8 worm cellular contexts compared by ENCODE assay signal in genomic region chrIV:11822454-11822853, ce11.
TF ChIP-seq lines count a peak whose summit lies in the region.

No protein-coding gene starts in this region.

TF ChIP-seq in whole organism, L1 larva, 84 proteins besides CTCF, POLR2A, EP300 and RAD21 (continues in another document):
- TF ChIP-seq egl-13 (tag; optimal IDR thresholded peaks at IDR 0.05; lab: Kevin White, UChicago): no peak
- TF ChIP-seq pax-3 (tag; optimal IDR thresholded peaks at IDR 0.05; lab: Kevin White, UChicago): peak; percentile 38
- no peak for TF ChIP-seq jun-1 (tag; optimal IDR thresholded peaks at IDR 0.05; lab: Kevin White, UChicago)
- no peak for TF ChIP-seq unc-62 (GFP tag; optimal IDR thresholded peaks at IDR 0.05; lab: Kevin White, UChicago)
- TF ChIP-seq xbp-1 (tag; optimal IDR thresholded peaks at IDR 0.05; lab: Kevin White, UChicago): peak; percentile 52
- no peak for TF ChIP-seq hpl-2 (GFP tag; optimal IDR thresholded peaks at IDR 0.05; lab: Kevin White, UChicago)
- TF ChIP-seq lin-13 (GFP tag; optimal IDR thresholded peaks at IDR 0.05; lab: Kevin White, UChicago): peak; percentile 48
- TF ChIP-seq pag-3 (tag; optimal IDR thresholded peaks at IDR 0.05; lab: Kevin White, UChicago; ENCODE audit: borderline replicate concordance, insufficient read depth): no peak
- TF ChIP-seq mep-1 (tag; optimal IDR thresholded peaks at IDR 0.05; lab: Kevin White, UChicago): peak; percentile 35
- peak; percentile 48 for TF ChIP-seq nhr-71 (tag; optimal IDR thresholded peaks at IDR 0.05; lab: Kevin White, UChicago)
- TF ChIP-seq nhr-20 (tag; optimal IDR thresholded peaks at IDR 0.05; lab: Kevin White, UChicago): peak; percentile 31

TF ChIP-seq in whole organism, L2 larva, 48 proteins besides CTCF, POLR2A, EP300 and RAD21 (continues in another document):
- no peak for TF ChIP-seq mbf-1 (tag; optimal IDR thresholded peaks at IDR 0.05; lab: Kevin White, UChicago)
- TF ChIP-seq lsy-2 (tag; optimal IDR thresholded peaks at IDR 0.05; lab: Kevin White, UChicago): peak; percentile 16 to 70
- TF ChIP-seq gmeb-1 (tag; optimal IDR thresholded peaks at IDR 0.05; lab: Kevin White, UChicago): peak; percentile 76
- TF ChIP-seq unc-55 (GFP tag; optimal IDR thresholded peaks at IDR 0.05; lab: Kevin White, UChicago): peak; percentile 80
- TF ChIP-seq nhr-21 (tag; optimal IDR thresholded peaks at IDR 0.05; lab: Kevin White, UChicago): no peak
- TF ChIP-seq sma-3 (GFP tag; optimal IDR thresholded peaks at IDR 0.05; lab: Kevin White, UChicago): no peak
- TF ChIP-seq fos-1 (tag; optimal IDR thresholded peaks at IDR 0.05; lab: Kevin White, UChicago): peak; percentile 19
- peak; percentile 54 for TF ChIP-seq lin-13 (GFP tag; optimal IDR thresholded peaks at IDR 0.05; lab: Kevin White, UChicago)
- TF ChIP-seq ztf-1 (GFP tag; conservative IDR thresholded peaks at IDR 0.05; lab: Robert Waterston, UW): no peak
- TF ChIP-seq nhr-237 (tag; optimal IDR thresholded peaks at IDR 0.05; lab: Kevin White, UChicago): no peak
- TF ChIP-seq C34F6.9 (tag; optimal IDR thresholded peaks at IDR 0.05; lab: Kevin White, UChicago): peak; percentile 53
- TF ChIP-seq nhr-6 (tag; optimal IDR thresholded peaks at IDR 0.05; lab: Kevin White, UChicago): no peak

TF ChIP-seq in whole organism, L3 larva, 47 proteins besides CTCF, POLR2A, EP300 and RAD21 (continues in another document):
- TF ChIP-seq nhr-12 (tag; optimal IDR thresholded peaks at IDR 0.05; lab: Kevin White, UChicago) (no peak), nfya-1 (tag; optimal IDR thresholded peaks at IDR 0.05; lab: Kevin White, UChicago; ENCODE audit: insufficient read depth) (peak; percentile 70), snpc-4 (tag; optimal IDR thresholded peaks at IDR 0.05; lab: Kevin White, UChicago) (peak; percentile 60), lin-15B (tag; optimal IDR thresholded peaks at IDR 0.05; lab: Kevin White, UChicago) (peak; percentile 71), ama-1 (optimal IDR thresholded peaks at IDR 0.05; lab: Kevin White, UChicago) (peak; percentile 30), nhr-23 (tag; optimal IDR thresholded peaks at IDR 0.05; lab: Kevin White, UChicago) (peak; percentile 55), lsy-12 (tag; optimal IDR thresholded peaks at IDR 0.05; lab: Kevin White, UChicago) (peak; percentile 13), nhr-25 (tag; optimal IDR thresholded peaks at IDR 0.05; lab: Kevin White, UChicago) (peak; percentile 45), ceh-9 (tag; optimal IDR thresholded peaks at IDR 0.05; lab: Kevin White, UChicago) (no peak), ZK546.5 (tag; optimal IDR thresholded peaks at IDR 0.05; lab: Kevin White, UChicago) (no peak), R02D3.7 (tag; optimal IDR thresholded peaks at IDR 0.05; lab: Kevin White, UChicago) (no peak), fkh-2 (tag; optimal IDR thresholded peaks at IDR 0.05; lab: Kevin White, UChicago) (no peak)

TF ChIP-seq in whole organism, L4 larva, 104 proteins besides CTCF, POLR2A, EP300 and RAD21 (continues in another document):
- TF ChIP-seq mes-2 (tag; optimal IDR thresholded peaks at IDR 0.05; lab: Kevin White, UChicago; ENCODE audit: poor library complexity, severe bottlenecking): peak; percentile 55
- no peak for TF ChIP-seq nhr-42 (GFP tag; IDR thresholded peaks at IDR 0.05; lab: Robert Waterston, UW)
- TF ChIP-seq daf-16 (GFP tag; optimal IDR thresholded peaks at IDR 0.05; lab: Kevin White, UChicago): no peak
- TF ChIP-seq daf-16 (tag; optimal IDR thresholded peaks at IDR 0.05; lab: Kevin White, UChicago): peak; percentile 22
- no peak for TF ChIP-seq nhr-76 (tag; optimal IDR thresholded peaks at IDR 0.05; lab: Kevin White, UChicago)
- peak; percentile 87 for TF ChIP-seq dpl-1 (GFP tag; optimal IDR thresholded peaks at IDR 0.05; lab: Kevin White, UChicago)
- peak in 1 of 2 experiments; percentile 56 for TF ChIP-seq lsy-2 (tag; optimal IDR thresholded peaks at IDR 0.05; lab: Kevin White, UChicago)
- TF ChIP-seq madf-9 (GFP tag; conservative IDR thresholded peaks at IDR 0.05; lab: Robert Waterston, UW): no peak
- TF ChIP-seq nhr-6 (tag; optimal IDR thresholded peaks at IDR 0.05; lab: Kevin White, UChicago): peak; percentile 49
- TF ChIP-seq nhr-111 (GFP tag; optimal IDR thresholded peaks at IDR 0.05; lab: Kevin White, UChicago): no peak
- peak; percentile 45 for TF ChIP-seq unc-130 (GFP tag; optimal IDR thresholded peaks at IDR 0.05; lab: Kevin White, UChicago)
- TF ChIP-seq ceh-20 (GFP tag; IDR thresholded peaks at IDR 0.05; lab: Robert Waterston, UW): no peak

TF ChIP-seq in whole organism, early embryonic, 17 proteins besides CTCF, POLR2A, EP300 and RAD21:
- TF ChIP-seq pes-1 (GFP tag; IDR thresholded peaks at IDR 0.05; lab: Robert Waterston, UW): 0 out of 2 replicates have a peak, but pooled peaks have one; percentile 15
- TF ChIP-seq B0310.2 (tag; optimal IDR thresholded peaks at IDR 0.05; lab: Kevin White, UChicago): no peak

TF ChIP-seq in whole organism, late embryonic, 69 proteins besides CTCF, POLR2A, EP300 and RAD21:
- TF ChIP-seq tbx-7 (tag; optimal IDR thresholded peaks at IDR 0.05; lab: Kevin White, UChicago) (no peak), nfya-1 (tag; optimal IDR thresholded peaks at IDR 0.05; lab: Kevin White, UChicago) (peak; percentile 13)

TF ChIP-seq in whole organism, mixed stage, embryonic, 35 proteins besides CTCF, POLR2A, EP300 and RAD21:
- TF ChIP-seq mep-1 (tag; optimal IDR thresholded peaks at IDR 0.05; lab: Kevin White, UChicago): peak; percentile 78
- no peak for TF ChIP-seq unc-120 (tag; optimal IDR thresholded peaks at IDR 0.05; lab: Kevin White, UChicago; ENCODE audit: poor library complexity, severe bottlenecking)
- no peak for TF ChIP-seq ces-1 (GFP tag; optimal IDR thresholded peaks at IDR 0.05; lab: Kevin White, UChicago)
- no peak for TF ChIP-seq snpc-4 (tag; optimal IDR thresholded peaks at IDR 0.05; lab: Kevin White, UChicago)
- peak; percentile 39 for TF ChIP-seq lsy-2 (tag; optimal IDR thresholded peaks at IDR 0.05; lab: Kevin White, UChicago)
- TF ChIP-seq ceh-39 (tag; optimal IDR thresholded peaks at IDR 0.05; lab: Kevin White, UChicago): no peak
- no peak for TF ChIP-seq ceh-43 (GFP tag; optimal IDR thresholded peaks at IDR 0.05; lab: Kevin White, UChicago)
- peak; percentile 46 for TF ChIP-seq lin-13 (tag; optimal IDR thresholded peaks at IDR 0.05; lab: Kevin White, UChicago)
- TF ChIP-seq nhr-237 (tag; optimal IDR thresholded peaks at IDR 0.05; lab: Kevin White, UChicago): peak; percentile 18

TF ChIP-seq in whole organism, young adult, 124 proteins besides CTCF, POLR2A, EP300 and RAD21 (continues in another document):
- TF ChIP-seq egl-18 (GFP tag; IDR thresholded peaks at IDR 0.05; lab: Robert Waterston, UW) (no peak), attf-6 (GFP tag; IDR thresholded peaks at IDR 0.05; lab: Robert Waterston, UW) (peak; percentile 49; the same call in 1 of the 2 replicates), nhr-179 (tag; optimal IDR thresholded peaks at IDR 0.05; lab: Kevin White, UChicago) (no peak), tbx-9 (tag; optimal IDR thresholded peaks at IDR 0.05; lab: Kevin White, UChicago; ENCODE audit: borderline replicate concordance) (no peak), egl-44 (GFP tag; IDR thresholded peaks at IDR 0.05; lab: Robert Waterston, UW) (no peak), akir-1 (GFP tag; optimal IDR thresholded peaks at IDR 0.05; lab: Kevin White, UChicago) (no peak), ccch-3 (GFP tag; optimal IDR thresholded peaks at IDR 0.05; lab: Kevin White, UChicago) (no peak), ztf-28 (GFP tag; IDR thresholded peaks at IDR 0.05; lab: Robert Waterston, UW) (no peak; the same call in 1 of the 2 replicates), repo-1 (tag; optimal IDR thresholded peaks at IDR 0.05; lab: Kevin White, UChicago) (no peak), somi-1 (GFP tag; optimal IDR thresholded peaks at IDR 0.05; lab: Kevin White, UChicago) (no peak), C17E4.6 (GFP tag; IDR thresholded peaks at IDR 0.05; lab: Robert Waterston, UW) (peak; percentile 50; the same call in 1 of the 2 replicates), tbp1 (GFP tag; optimal IDR thresholded peaks at IDR 0.05; lab: Kevin White, UChicago) (no peak), F37B4.10 (GFP tag; IDR thresholded peaks at IDR 0.05; lab: Robert Waterston, UW) (no peak), ZK185.1 (tag; optimal IDR thresholded peaks at IDR 0.05; lab: Kevin White, UChicago; ENCODE audit: poor library complexity, severe bottlenecking) (no peak), ceh-27 (GFP tag; optimal IDR thresholded peaks at IDR 0.05; lab: Kevin White, UChicago) (no peak), rcor-1 (GFP tag; IDR thresholded peaks at IDR 0.05; lab: Robert Waterston, UW) (peak; percentile 50; the same call in 1 of the 2 replicates), him-1 (tag; optimal IDR thresholded peaks at IDR 0.05; lab: Kevin White, UChicago) (no peak), aptf-2 (GFP tag; conservative IDR thresholded peaks at IDR 0.05; lab: Robert Waterston, UW) (no peak), sea-2 (GFP tag; IDR thresholded peaks at IDR 0.05; lab: Robert Waterston, UW) (no peak), hlh-26 (GFP tag; conservative IDR thresholded peaks at IDR 0.05; lab: Robert Waterston, UW) (no peak), snpc-4 (GFP tag; optimal IDR thresholded peaks at IDR 0.05; lab: Kevin White, UChicago) (no peak), snpc-4 (tag; optimal IDR thresholded peaks at IDR 0.05; lab: Kevin White, UChicago) (peak in 2 of 4 experiments; percentile 19 to 28), efl-1 (GFP tag; optimal IDR thresholded peaks at IDR 0.05; lab: Kevin White, UChicago) (peak; percentile 96), B0035.1 (tag; optimal IDR thresholded peaks at IDR 0.05; lab: Kevin White, UChicago) (no peak), nhr-27 (tag; optimal IDR thresholded peaks at IDR 0.05; lab: Kevin White, UChicago) (no peak), ceh-40 (GFP tag; IDR thresholded peaks at IDR 0.05; lab: Robert Waterston, UW) (no peak), nfya-1 (tag; optimal IDR thresholded peaks at IDR 0.05; lab: Kevin White, UChicago; ENCODE audit: borderline replicate concordance, insufficient read depth) (no peak), ekl-4 (GFP tag; IDR thresholded peaks at IDR 0.05; lab: Robert Waterston, UW) (peak; percentile 83), lir-1 (GFP tag; conservative IDR thresholded peaks at IDR 0.05; lab: Robert Waterston, UW) (0 out of 2 replicates have a peak, but pooled peaks have one; percentile 29), cebp-1 (GFP tag; IDR thresholded peaks at IDR 0.05; lab: Robert Waterston, UW) (no peak), cebp-1 (tag; optimal IDR thresholded peaks at IDR 0.05; lab: Kevin White, UChicago) (no peak), gei-17 (GFP tag; optimal IDR thresholded peaks at IDR 0.05; lab: Kevin White, UChicago) (no peak), cebp-2 (GFP tag; IDR thresholded peaks at IDR 0.05; lab: Robert Waterston, UW) (no peak), dox-1 (GFP tag; IDR thresholded peaks at IDR 0.05; lab: Robert Waterston, UW) (peak; percentile 54; the same call in 1 of the 2 replicates), let-526 (GFP tag; IDR thresholded peaks at IDR 0.05; lab: Robert Waterston, UW) (no peak), nhr-90 (tag; optimal IDR thresholded peaks at IDR 0.05; lab: Kevin White, UChicago) (no peak)
